Fruit fly (Drosophila melanogaster) whole organism, wandering third instar larva: ENCODE data around the gene CG5188.

Experiments used
- Dfd ChIP-seq: fragments of >200 bp; optimal IDR thresholded peaks from 2 replicates; lab custom pipeline; 2017; ENCODE audit warnings: missing biosample characterization, missing genetic modification characterization
- psq ChIP-seq: fragments of 200-800 bp; sonication (Bioruptor generic); optimal IDR thresholded peaks from 3 replicates; lab custom pipeline; 2017; ENCODE audit warnings: missing biosample characterization, mild to moderate bottlenecking, missing genetic modification characterization, moderate library complexity

DNA sequence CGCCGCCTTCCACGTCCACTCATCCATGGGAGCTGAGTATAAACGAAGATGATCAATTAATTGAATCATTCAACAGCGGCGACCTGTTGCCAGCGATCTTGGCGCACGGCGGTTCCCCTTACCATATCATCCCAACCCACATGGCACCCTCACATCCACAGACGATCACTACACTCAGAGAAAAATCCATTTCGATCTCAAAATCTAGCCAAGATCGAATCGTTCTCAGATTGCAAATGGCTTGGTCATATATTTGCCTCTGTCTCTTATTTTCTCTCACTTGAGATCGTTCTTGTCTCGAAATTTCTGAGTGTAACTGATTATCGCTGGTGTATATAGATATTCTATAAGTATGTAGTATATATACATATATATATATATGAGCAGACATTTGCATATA, 39.8 kb downstream of the CG5188 start:
- no peak for TF ChIP-seq psq (GFP tag; lab: Kevin White, UChicago)
- TF ChIP-seq Dfd (GFP tag; lab: Kevin White, UChicago), result no peak
